Worm (Caenorhabditis elegans): ENCODE results near the gene cnt-1.

- TF ChIP-seq nhr-76 (tag; optimal IDR thresholded peaks at IDR 0.05) (no peak), pha-4 (tag; optimal IDR thresholded peaks at IDR 0.05) (peak; percentile 91), unc-62 (GFP tag; optimal IDR thresholded peaks at IDR 0.05) (no peak), aly-2 (tag; optimal IDR thresholded peaks at IDR 0.05) (no peak), fkh-10 (GFP tag; optimal IDR thresholded peaks at IDR 0.05) (no peak), hmg-11 (tag; optimal IDR thresholded peaks at IDR 0.05) (no peak), nhr-28 (tag; optimal IDR thresholded peaks at IDR 0.05) (no peak), skn-1 (tag; optimal IDR thresholded peaks at IDR 0.05) (no peak)
Measured at ce11 chrII:12027697-12028245, 60.9 kb downstream of the cnt-1 start, which contains the start of gene Y17G7B.8.

Data from whole organism, L3 larva.